Worm (Caenorhabditis elegans) whole organism, L1 larva: Measurements from ENCODE around the gene srh-128.

ENCODE experiments used
- C34B4.2 ChIP-seq: sonication (generic microtip); optimal IDR thresholded peaks from 2 replicates; lab custom pipeline; 2017; ENCODE audit warnings: mild to moderate bottlenecking, missing genetic modification characterization, missing compliant biosample characterization
- Y116A8C.19 ChIP-seq: sonication (generic microtip); optimal IDR thresholded peaks from 2 replicates; lab custom pipeline; 2016; ENCODE audit warnings: missing compliant biosample characterization, missing genetic modification characterization, borderline replicate concordance
- aha-1 ChIP-seq: fragments of 150-350 bp; optimal IDR thresholded peaks from 2 replicates; lab custom pipeline; 2014; ENCODE audit warnings: missing biosample characterization, missing genetic modification characterization
- alr-1 ChIP-seq: fragments of 200-800 bp; sonication (Bioruptor generic); optimal IDR thresholded peaks from 2 replicates; lab custom pipeline; 2018; ENCODE audit warnings: borderline replicate concordance, mild to moderate bottlenecking, missing genetic modification characterization, missing compliant biosample characterization
- aly-2 ChIP-seq: fragments of 150-350 bp; optimal IDR thresholded peaks from 2 replicates; lab custom pipeline; 2014; ENCODE audit warnings: missing biosample characterization, missing genetic modification characterization
- ama-1 ChIP-seq: fragments of 150-350 bp; optimal IDR thresholded peaks from 2 replicates; lab custom pipeline; 2014
- ceh-8 ChIP-seq: fragments of 200-800 bp; sonication (Bioruptor generic); optimal IDR thresholded peaks from 2 replicates; lab custom pipeline; 2018; ENCODE audit warnings: mild to moderate bottlenecking, missing genetic modification characterization, moderate library complexity, missing compliant biosample characterization
- ceh-88 ChIP-seq: fragments of 200-800 bp; sonication (Bioruptor generic); IDR thresholded peaks from 2 replicates; pipeline ENCODE4 v1.3.6; 2022; ENCODE audit warnings: missing genetic modification characterization, missing compliant biosample characterization
- ceh-90 ChIP-seq: sonication (generic microtip); optimal IDR thresholded peaks from 2 replicates; lab custom pipeline; 2016; ENCODE audit warnings: missing genetic modification characterization, missing compliant biosample characterization
- ces-1 ChIP-seq: fragments of 150-350 bp; optimal IDR thresholded peaks from 2 replicates; lab custom pipeline; 2014; ENCODE audit warnings: missing biosample characterization, missing genetic modification reagents, missing genetic modification characterization
- dsc-1 ChIP-seq: sonication (generic microtip); optimal IDR thresholded peaks from 2 replicates; lab custom pipeline; 2016; ENCODE audit warnings: mild to moderate bottlenecking, missing genetic modification characterization, missing compliant biosample characterization
- egl-13 ChIP-seq: sonication (generic microtip); optimal IDR thresholded peaks from 2 replicates; lab custom pipeline; 2016; ENCODE audit warnings: missing genotype, missing genetic modification reagents, missing genetic modification characterization, missing compliant biosample characterization
- egl-27 ChIP-seq, 2 experiments: fragments of 150-350 bp in 1 of 2; sonication (generic microtip); optimal IDR thresholded peaks; 3 replicates each; lab custom pipeline; 2017 to 2018; ENCODE audit warnings: missing biosample characterization in 2 of 2, missing genetic modification characterization in 2 of 2, missing genetic modification reagents in 2 of 2
- elt-2 ChIP-seq: sonication (generic microtip); optimal IDR thresholded peaks from 2 replicates; lab custom pipeline; 2016; ENCODE audit warnings: missing genetic modification characterization, mild to moderate bottlenecking, inconsistent platforms, missing compliant biosample characterization, missing genetic modification reagents
- fkh-10 ChIP-seq: sonication (generic microtip); optimal IDR thresholded peaks from 2 replicates; lab custom pipeline; 2017; ENCODE audit warnings: missing biosample characterization, missing genetic modification reagents, missing genetic modification characterization
- fkh-8 ChIP-seq: sonication (generic microtip); optimal IDR thresholded peaks from 2 replicates; lab custom pipeline; 2016; ENCODE audit warnings: mild to moderate bottlenecking, missing genetic modification characterization, missing compliant biosample characterization
- fos-1 ChIP-seq: fragments of 150-350 bp; optimal IDR thresholded peaks from 2 replicates; lab custom pipeline; 2014; ENCODE audit warnings: missing biosample characterization, missing genetic modification characterization
- grh-1 ChIP-seq: fragments of 200-800 bp; sonication (Bioruptor generic); IDR thresholded peaks from 2 replicates; pipeline ENCODE4 v1.3.6; 2022; ENCODE audit warnings: missing genetic modification reagents, missing genetic modification characterization, missing compliant biosample characterization
- hlh-17 ChIP-seq: fragments of 200-800 bp; sonication (Bioruptor generic); optimal IDR thresholded peaks from 2 replicates; lab custom pipeline; 2018; ENCODE audit warnings: missing genetic modification characterization, mild to moderate bottlenecking, missing compliant biosample characterization, moderate library complexity, borderline replicate concordance
- hpl-2 ChIP-seq: fragments of 150-350 bp; optimal IDR thresholded peaks from 2 replicates; lab custom pipeline; 2014; ENCODE audit warnings: missing biosample characterization, missing genetic modification reagents, missing genetic modification characterization
- irx-1 ChIP-seq: sonication (generic microtip); optimal IDR thresholded peaks from 2 replicates; lab custom pipeline; 2016; ENCODE audit warnings: missing genetic modification characterization, missing compliant biosample characterization
- jun-1 ChIP-seq: fragments of 150-350 bp; optimal IDR thresholded peaks from 2 replicates; lab custom pipeline; 2014; ENCODE audit warnings: missing biosample characterization, missing genetic modification reagents, missing genetic modification characterization
- lin-13 ChIP-seq: fragments of 150-350 bp; optimal IDR thresholded peaks from 2 replicates; lab custom pipeline; 2014; ENCODE audit warnings: missing biosample characterization, missing genetic modification reagents, missing genetic modification characterization
- lin-14 ChIP-seq: fragments of 200-800 bp; sonication (Bioruptor generic); optimal IDR thresholded peaks from 2 replicates; lab custom pipeline; 2018; ENCODE audit warnings: mild to moderate bottlenecking, missing genetic modification characterization, moderate library complexity, missing compliant biosample characterization
- lin-15B ChIP-seq: fragments of 150-350 bp; sonication (generic microtip); optimal IDR thresholded peaks from 3 replicates; lab custom pipeline; 2014; ENCODE audit warnings: missing biosample characterization, missing genetic modification characterization
- lin-35 ChIP-seq, 2 experiments: fragments of 150-350 bp; optimal IDR thresholded peaks; 2 replicates each; lab custom pipeline; 2014; ENCODE audit warnings: missing biosample characterization in 2 of 2, missing genetic modification characterization in 2 of 2, missing genetic modification reagents in 2 of 2
- lin-39 ChIP-seq: fragments of 150-350 bp; optimal IDR thresholded peaks from 2 replicates; lab custom pipeline; 2014; ENCODE audit warnings: missing biosample characterization, missing genetic modification reagents, missing genetic modification characterization
- lir-3 ChIP-seq: sonication (generic microtip); optimal IDR thresholded peaks from 2 replicates; lab custom pipeline; 2016; ENCODE audit warnings: mild to moderate bottlenecking, missing genetic modification characterization, moderate library complexity, missing compliant biosample characterization; ENCODE audit not compliant: poor library complexity
- mab-9 ChIP-seq: fragments of 200-800 bp; sonication (Bioruptor generic); IDR thresholded peaks from 2 replicates; pipeline ENCODE4 v1.3.6; 2022; ENCODE audit warnings: missing genetic modification reagents, missing genetic modification characterization, missing compliant biosample characterization
- mdl-1 ChIP-seq, 2 experiments: fragments of 150-350 bp; optimal IDR thresholded peaks; 2 replicates each; lab custom pipeline; 2014 to 2017; ENCODE audit warnings: missing biosample characterization in 2 of 2, missing genetic modification characterization in 2 of 2, inconsistent platforms in 1 of 2
- mef-2 ChIP-seq: fragments of 150-350 bp; optimal IDR thresholded peaks from 2 replicates; lab custom pipeline; 2014; ENCODE audit warnings: missing biosample characterization, missing genetic modification characterization
- nhr-11 ChIP-seq: fragments of 150-350 bp; optimal IDR thresholded peaks from 2 replicates; lab custom pipeline; 2014; ENCODE audit warnings: missing biosample characterization, missing genetic modification characterization
- nhr-19 ChIP-seq: fragments of 200-800 bp; sonication (Bioruptor generic); conservative IDR thresholded peaks from 2 replicates; pipeline ENCODE4 v1.3.6; 2022; ENCODE audit warnings: missing genetic modification characterization, missing compliant biosample characterization
- nhr-237 ChIP-seq: fragments of 150-350 bp; optimal IDR thresholded peaks from 2 replicates; lab custom pipeline; 2014; ENCODE audit warnings: missing biosample characterization, missing genetic modification characterization
- nhr-28 ChIP-seq: fragments of 150-350 bp; optimal IDR thresholded peaks from 2 replicates; lab custom pipeline; 2014; ENCODE audit warnings: missing biosample characterization, missing genetic modification characterization
- nhr-47 ChIP-seq: sonication (generic microtip); optimal IDR thresholded peaks from 2 replicates; lab custom pipeline; 2016; ENCODE audit warnings: mild to moderate bottlenecking, missing genetic modification characterization, moderate library complexity, missing compliant biosample characterization
- nhr-76 ChIP-seq: sonication (generic microtip); optimal IDR thresholded peaks from 2 replicates; lab custom pipeline; 2017; ENCODE audit warnings: missing biosample characterization, missing genetic modification characterization
- nhr-84 ChIP-seq: sonication (generic microtip); optimal IDR thresholded peaks from 2 replicates; lab custom pipeline; 2017; ENCODE audit warnings: missing biosample characterization, missing genetic modification characterization
- nhr-90 ChIP-seq: sonication (generic microtip); optimal IDR thresholded peaks from 2 replicates; lab custom pipeline; 2016; ENCODE audit warnings: mild to moderate bottlenecking, missing genetic modification characterization, missing compliant biosample characterization; ENCODE audit not compliant: poor library complexity
- pag-3 ChIP-seq: sonication (generic microtip); optimal IDR thresholded peaks from 2 replicates; lab custom pipeline; 2017; ENCODE audit warnings: missing genetic modification characterization, mild to moderate bottlenecking, missing compliant biosample characterization, antibody characterized with exemption, borderline replicate concordance; ENCODE audit not compliant: insufficient read depth
- rnt-1 ChIP-seq: sonication (generic microtip); optimal IDR thresholded peaks from 2 replicates; lab custom pipeline; 2016; ENCODE audit warnings: mild to moderate bottlenecking, missing genetic modification characterization, moderate library complexity, missing compliant biosample characterization
- skn-1 ChIP-seq: fragments of 150-350 bp; optimal IDR thresholded peaks from 2 replicates; lab custom pipeline; 2014; ENCODE audit warnings: missing biosample characterization, missing genetic modification characterization
- snpc-4 ChIP-seq: fragments of 150-350 bp; optimal IDR thresholded peaks from 2 replicates; lab custom pipeline; 2014; ENCODE audit warnings: missing biosample characterization, missing genetic modification characterization
- snu-23 ChIP-seq: sonication (generic microtip); optimal IDR thresholded peaks from 2 replicates; lab custom pipeline; 2016; ENCODE audit warnings: missing genetic modification characterization, missing compliant biosample characterization
- sox-4 ChIP-seq: sonication (generic microtip); optimal IDR thresholded peaks from 2 replicates; lab custom pipeline; 2016; ENCODE audit warnings: missing genetic modification characterization, missing compliant biosample characterization
- sptf-1 ChIP-seq: fragments of 150-350 bp; optimal IDR thresholded peaks from 2 replicates; lab custom pipeline; 2014; ENCODE audit warnings: missing biosample characterization, missing genetic modification characterization
- unc-130 ChIP-seq: fragments of 150-350 bp; optimal IDR thresholded peaks from 2 replicates; lab custom pipeline; 2017; ENCODE audit warnings: missing biosample characterization, missing genetic modification characterization, inconsistent platforms
- unc-30 ChIP-seq: sonication (generic microtip); optimal IDR thresholded peaks from 2 replicates; lab custom pipeline; 2017; ENCODE audit warnings: missing biosample characterization, missing genetic modification characterization
- unc-62 ChIP-seq: fragments of 150-350 bp; optimal IDR thresholded peaks from 2 replicates; lab custom pipeline; 2014; ENCODE audit warnings: missing biosample characterization, missing genetic modification reagents, missing genetic modification characterization
- unc-86 ChIP-seq: sonication (generic microtip); optimal IDR thresholded peaks from 2 replicates; lab custom pipeline; 2016; ENCODE audit warnings: missing genetic modification characterization, missing compliant biosample characterization
- vab-15 ChIP-seq: sonication (generic microtip); optimal IDR thresholded peaks from 2 replicates; lab custom pipeline; 2017; ENCODE audit warnings: missing genotype, mild to moderate bottlenecking, missing genetic modification characterization, missing compliant biosample characterization
- zag-1 ChIP-seq: fragments of 150-350 bp; optimal IDR thresholded peaks from 2 replicates; lab custom pipeline; 2014; ENCODE audit warnings: missing biosample characterization, missing genetic modification characterization
- zip-4 ChIP-seq: fragments of 200-800 bp; sonication (Bioruptor generic); optimal IDR thresholded peaks from 2 replicates; lab custom pipeline; 2018; ENCODE audit warnings: mild to moderate bottlenecking, missing genetic modification characterization, moderate library complexity, missing compliant biosample characterization
- ztf-4 ChIP-seq: fragments of 150-350 bp; optimal IDR thresholded peaks from 2 replicates; lab custom pipeline; 2014; ENCODE audit warnings: missing biosample characterization, missing genetic modification characterization

Gene srh-128

DNA sequence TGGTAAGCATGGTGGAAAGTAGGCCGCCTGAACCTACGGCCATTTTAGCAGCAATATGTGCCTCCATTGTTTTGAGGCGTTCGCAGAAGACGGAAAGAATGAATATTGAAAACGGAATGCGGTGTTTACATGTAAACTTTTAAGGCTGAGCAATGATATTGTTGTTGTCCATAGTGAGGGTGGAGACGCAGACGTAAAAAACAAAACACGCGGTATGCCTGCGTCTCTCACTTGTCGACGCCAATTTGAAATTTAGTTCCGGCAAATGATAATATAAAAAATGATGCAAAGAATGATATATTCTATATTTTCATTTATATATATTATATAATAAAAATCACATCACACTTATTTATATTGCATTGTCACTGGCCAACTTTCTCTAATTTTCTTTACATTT lies 2.8 kb upstream of the srh-128 start, which contains the start of gene Y47G7B.2:
Gene Y47G7B.2 (minus strand): TSS at position 143 of the 400 bp plus-strand sequence.
- TF ChIP-seq C34B4.2 (tag; lab: Kevin White, UChicago) (no peak), hlh-17 (GFP tag; lab: Kevin White, UChicago) (no peak), sptf-1 (tag; lab: Kevin White, UChicago) (no peak), zip-4 (GFP tag; lab: Kevin White, UChicago) (no peak), pag-3 (tag; lab: Kevin White, UChicago) (no peak), ces-1 (GFP tag; lab: Kevin White, UChicago) (no peak), lin-14 (peak; percentile 66), fos-1 (tag; lab: Kevin White, UChicago) (no peak), unc-62 (no peak), unc-30 (tag; lab: Kevin White, UChicago) (no peak), nhr-19 (GFP tag; lab: Robert Waterston, UW) (no peak), nhr-11 (tag; lab: Kevin White, UChicago) (no peak), Y116A8C.19 (tag; lab: Kevin White, UChicago) (no peak), aha-1 (tag; lab: Kevin White, UChicago) (no peak), rnt-1 (tag; lab: Kevin White, UChicago) (peak; percentile 29), vab-15 (tag; lab: Kevin White, UChicago) (no peak), unc-130 (tag; lab: Kevin White, UChicago) (no peak), ztf-4 (tag; lab: Kevin White, UChicago) (no peak), skn-1 (tag; lab: Kevin White, UChicago) (no peak), lin-39 (tag; lab: Kevin White, UChicago) (no peak), mef-2 (tag; lab: Kevin White, UChicago) (no peak), nhr-47 (tag; lab: Kevin White, UChicago) (peak; percentile 23), grh-1 (GFP tag; lab: Robert Waterston, UW) (no peak), ama-1 (lab: Kevin White, UChicago) (no peak), egl-13 (tag; lab: Kevin White, UChicago) (no peak), snu-23 (GFP tag; lab: Kevin White, UChicago) (no peak), ceh-8 (GFP tag; lab: Kevin White, UChicago) (no peak), fkh-10 (GFP tag; lab: Kevin White, UChicago) (no peak), elt-2 (tag; lab: Kevin White, UChicago) (no peak), nhr-84 (tag; lab: Kevin White, UChicago) (no peak), fkh-8 (tag; lab: Kevin White, UChicago) (peak; percentile 55), dsc-1 (tag; lab: Kevin White, UChicago) (no peak), ceh-90 (tag; lab: Kevin White, UChicago) (no peak), nhr-90 (tag; lab: Kevin White, UChicago) (no peak), irx-1 (tag; lab: Kevin White, UChicago) (no peak), aly-2 (tag; lab: Kevin White, UChicago) (no peak), hpl-2 (GFP tag; lab: Kevin White, UChicago) (no peak), nhr-76 (tag; lab: Kevin White, UChicago) (no peak), snpc-4 (tag; lab: Kevin White, UChicago) (no peak), sox-4 (tag; lab: Kevin White, UChicago) (no peak), mdl-1 (tag; optimal IDR thresholded peaks at IDR 0.05; lab: Kevin White, UChicago) (peak in 1 of 2 experiments; percentile 8), lin-35 (GFP tag; optimal IDR thresholded peaks at IDR 0.05; lab: Kevin White, UChicago) (peak in 1 of 2 experiments; percentile 34), lir-3 (no peak), nhr-28 (tag; lab: Kevin White, UChicago) (no peak), alr-1 (tag; lab: Kevin White, UChicago) (no peak), jun-1 (tag; lab: Kevin White, UChicago) (no peak), nhr-237 (tag; lab: Kevin White, UChicago) (no peak), ceh-88 (GFP tag; lab: Robert Waterston, UW) (no peak), mab-9 (GFP tag; lab: Robert Waterston, UW) (no peak), egl-27 (tag; optimal IDR thresholded peaks at IDR 0.05; lab: Kevin White, UChicago) (no peak), zag-1 (tag; lab: Kevin White, UChicago) (no peak), unc-86 (tag; lab: Kevin White, UChicago) (no peak), lin-13 (GFP tag; lab: Kevin White, UChicago) (no peak), lin-15B (tag; lab: Kevin White, UChicago) (no peak)
